Worm (Caenorhabditis elegans): Measurements from ENCODE around the gene dod-23.

Gene dod-23

DNA sequence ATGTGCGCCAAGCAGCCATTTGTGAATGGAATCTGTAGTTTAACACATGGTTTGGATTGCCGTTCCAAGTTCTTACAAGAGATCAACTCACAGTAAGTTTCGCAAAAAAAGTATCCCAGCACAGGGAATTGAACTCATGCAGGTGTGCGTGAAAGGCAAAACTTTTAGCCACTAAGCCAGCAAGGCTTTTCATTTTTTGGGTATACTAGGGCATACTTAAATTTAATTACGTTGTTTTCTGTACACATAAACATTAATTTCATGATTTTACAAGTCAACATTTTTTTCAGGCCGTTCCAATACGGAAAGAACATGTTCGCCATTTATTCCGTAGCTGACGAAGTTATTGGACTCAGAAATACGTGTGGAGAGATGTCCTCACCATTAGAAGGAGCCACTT is 42.6 kb upstream of the dod-23 start (continued):
- TF ChIP-seq cey-2 (tag; optimal IDR thresholded peaks at IDR 0.05; ENCODE audit: borderline replicate concordance, insufficient read depth) (no peak), zfp-3 (GFP tag; conservative IDR thresholded peaks at IDR 0.05) (peak; percentile 79; the same call in 1 of the 2 replicates), dmd-6 (GFP tag; IDR thresholded peaks at IDR 0.05) (peak; percentile 20; the same call in 1 of the 2 replicates), nhr-77 (tag; optimal IDR thresholded peaks at IDR 0.05) (no peak), zip-2 (tag; optimal IDR thresholded peaks at IDR 0.05) (no peak), gei-8 (GFP tag; optimal IDR thresholded peaks at IDR 0.05) (peak; percentile 78), ceh-82 (tag; optimal IDR thresholded peaks at IDR 0.05) (no peak), fkh-10 (GFP tag; optimal IDR thresholded peaks at IDR 0.05) (no peak), rbr-2 (tag; optimal IDR thresholded peaks at IDR 0.05) (peak; percentile 28), sdz-12 (GFP tag; optimal IDR thresholded peaks at IDR 0.05) (no peak), F44E2.7 (GFP tag; IDR thresholded peaks at IDR 0.05) (peak; percentile 99), dve-1 (tag; optimal IDR thresholded peaks at IDR 0.05; ENCODE audit: insufficient read depth) (no peak), ama-1 (optimal IDR thresholded peaks at IDR 0.05) (peak; percentile 42), zfp-2 (tag; optimal IDR thresholded peaks at IDR 0.05) (no peak)

- TF ChIP-seq nhr-48 (tag; optimal IDR thresholded peaks at IDR 0.05) (no peak), nhr-10 (tag; optimal IDR thresholded peaks at IDR 0.05) (peak; percentile 51), dpl-1 (GFP tag; optimal IDR thresholded peaks at IDR 0.05) (no peak), zip-11 (GFP tag; IDR thresholded peaks at IDR 0.05) (no peak), ceh-32 (tag; optimal IDR thresholded peaks at IDR 0.05; ENCODE audit: poor library complexity) (no peak), nhr-41 (GFP tag; IDR thresholded peaks at IDR 0.05) (no peak), hlh-11 (tag; optimal IDR thresholded peaks at IDR 0.05) (peak; percentile 61), aly-2 (tag; optimal IDR thresholded peaks at IDR 0.05) (no peak), Y105C5A.15 (GFP tag; IDR thresholded peaks at IDR 0.05) (no peak), cey-2 (tag; optimal IDR thresholded peaks at IDR 0.05; ENCODE audit: borderline replicate concordance, insufficient read depth) (peak; percentile 57), gei-8 (GFP tag; optimal IDR thresholded peaks at IDR 0.05) (no peak), lin-39 (tag; optimal IDR thresholded peaks at IDR 0.05) (no peak), lin-1 (GFP tag; IDR thresholded peaks at IDR 0.05) (no peak), dmd-6 (GFP tag; IDR thresholded peaks at IDR 0.05) (peak; percentile 18; the same call in 1 of the 2 replicates), ceh-20 (GFP tag; IDR thresholded peaks at IDR 0.05) (no peak), sdz-12 (GFP tag; optimal IDR thresholded peaks at IDR 0.05) (no peak), ZK337.2 (GFP tag; IDR thresholded peaks at IDR 0.05) (no peak), aha-1 (tag) (peak; percentile 5), lsy-2 (tag; optimal IDR thresholded peaks at IDR 0.05) (peak in 1 of 2 experiments; percentile 9), nhr-111 (GFP tag; optimal IDR thresholded peaks at IDR 0.05) (no peak), ctbp-1 (GFP tag; IDR thresholded peaks at IDR 0.05) (no peak), daf-16 (GFP tag; optimal IDR thresholded peaks at IDR 0.05) (no peak), daf-16 (tag; optimal IDR thresholded peaks at IDR 0.05) (no peak), nhr-102 (tag; optimal IDR thresholded peaks at IDR 0.05) (no peak), madf-5 (GFP tag; IDR thresholded peaks at IDR 0.05) (no peak), nhr-25 (tag; optimal IDR thresholded peaks at IDR 0.05; ENCODE audit: borderline replicate concordance, insufficient read depth) (peak; percentile 34), egl-43 (GFP tag; IDR thresholded peaks at IDR 0.05) (no peak), mes-2 (tag; optimal IDR thresholded peaks at IDR 0.05; ENCODE audit: poor library complexity, severe bottlenecking) (no peak), Y5F2A.4 (GFP tag; optimal IDR thresholded peaks at IDR 0.05) (no peak), mdl-1 (tag; optimal IDR thresholded peaks at IDR 0.05) (peak in 1 of 2 experiments; percentile 67), daf-8 (GFP tag; IDR thresholded peaks at IDR 0.05) (no peak), nhr-77 (tag; optimal IDR thresholded peaks at IDR 0.05) (no peak), madf-9 (GFP tag; conservative IDR thresholded peaks at IDR 0.05) (no peak), ZK546.5 (tag; optimal IDR thresholded peaks at IDR 0.05) (no peak), lin-15B (tag; optimal IDR thresholded peaks at IDR 0.05) (no peak), ceh-62 (tag; optimal IDR thresholded peaks at IDR 0.05) (no peak), hlh-30 (tag; optimal IDR thresholded peaks at IDR 0.05; ENCODE audit: insufficient read depth) (peak; percentile 47), daf-19 (GFP tag; conservative IDR thresholded peaks at IDR 0.05) (no peak), zip-2 (tag; optimal IDR thresholded peaks at IDR 0.05) (no peak), mep-1 (tag; optimal IDR thresholded peaks at IDR 0.05) (peak; percentile 37), hmg-1.1 (GFP tag; IDR thresholded peaks at IDR 0.05) (no peak), ceh-82 (tag; optimal IDR thresholded peaks at IDR 0.05) (no peak)
Measured at ce11 chrII:8440792-8441191, 41.8 kb upstream of the dod-23 start.
